Worm (Caenorhabditis elegans) whole organism, midembryonic: Measurements from ENCODE around the gene sdc-2.

Source experiments
- T22C8.4 ChIP-seq: fragments of 200-800 bp; sonication (Bioruptor generic); IDR thresholded peaks from 2 replicates; pipeline ENCODE4 v1.3.6; 2022; ENCODE audit warnings: missing genetic modification characterization, missing compliant biosample characterization
- cog-1 ChIP-seq: sonication (generic microtip); optimal IDR thresholded peaks from 2 replicates; lab custom pipeline; 2016; ENCODE audit warnings: missing genetic modification characterization, missing compliant biosample characterization
- flt-1 ChIP-seq: fragments of 200-800 bp; sonication (Bioruptor generic); IDR thresholded peaks from 2 replicates; pipeline ENCODE4 v1.3.6; 2022; ENCODE audit warnings: missing genetic modification characterization, missing compliant biosample characterization
- med-1 ChIP-seq: sonication (generic microtip); optimal IDR thresholded peaks from 2 replicates; lab custom pipeline; 2017; ENCODE audit warnings: missing genetic modification characterization, mild to moderate bottlenecking, missing compliant biosample characterization, antibody characterized with exemption, missing genetic modification reagents; ENCODE audit not compliant: insufficient read depth

DNA sequence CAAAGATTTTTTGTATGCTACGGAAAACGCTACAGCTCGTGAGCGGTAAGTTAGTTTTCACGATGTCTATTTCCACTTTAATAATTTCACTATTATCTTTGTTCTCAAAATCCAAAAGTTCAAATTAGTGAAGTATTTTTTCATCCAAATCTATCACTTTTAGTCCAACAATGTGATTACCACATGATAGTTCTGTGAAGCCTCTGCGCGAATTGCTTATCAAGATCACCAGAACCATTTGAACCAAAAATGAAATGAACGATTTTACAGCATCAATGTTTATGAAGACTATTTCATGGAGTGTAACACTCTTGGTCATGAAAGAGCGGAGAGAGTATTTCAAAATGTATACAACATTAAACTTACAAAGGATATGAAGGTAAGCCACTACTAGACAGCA is 11.9 kb downstream of the sdc-2 start:
- TF ChIP-seq cog-1 (tag; lab: Kevin White, UChicago) (no peak), flt-1 (GFP tag; lab: Robert Waterston, UW) (no peak), med-1 (GFP tag; lab: Kevin White, UChicago) (no peak), T22C8.4 (no peak)
